Worm (Caenorhabditis elegans): ENCODE measurements around the gene cut-3.

Gene cut-3

DNA sequence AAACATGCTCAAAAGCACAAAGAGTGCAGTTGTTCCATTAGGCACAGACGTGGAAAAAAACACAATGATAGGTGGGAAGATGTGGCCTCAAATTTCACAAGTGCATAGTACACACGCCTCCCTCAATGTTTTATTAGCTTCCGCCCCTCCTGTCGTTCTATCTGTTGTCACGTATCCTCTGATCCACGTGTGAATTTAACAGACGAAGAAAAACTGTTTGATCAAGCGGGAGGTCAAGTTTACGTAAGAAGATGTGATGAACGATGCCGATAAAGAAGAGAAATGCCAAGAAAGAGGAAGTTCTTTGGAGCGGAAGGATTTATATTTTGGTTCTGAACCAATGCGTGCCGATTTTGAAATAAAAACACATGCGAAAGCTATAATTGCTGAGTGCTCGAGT, 4.1 kb upstream of the cut-3 start:
- TF ChIP-seq mxl-3 (GFP tag; optimal IDR thresholded peaks at IDR 0.05) (peak; percentile 2), F26F4.8 (GFP tag; conservative IDR thresholded peaks at IDR 0.05) (no peak), dmd-8 (GFP tag; IDR thresholded peaks at IDR 0.05) (no peak), ceh-62 (tag; optimal IDR thresholded peaks at IDR 0.05) (no peak), spr-3 (GFP tag; optimal IDR thresholded peaks at IDR 0.05) (no peak), unc-62 (GFP tag; optimal IDR thresholded peaks at IDR 0.05 in 1 of 2) (peak in 1 of 2 experiments; percentile 51), unc-62 (tag; optimal IDR thresholded peaks at IDR 0.05) (no peak), Y48G9A.11 (GFP tag; IDR thresholded peaks at IDR 0.05) (no peak), hif-1 (tag; optimal IDR thresholded peaks at IDR 0.05) (peak in 1 of 2 experiments; percentile 40)

ce11 chrII:8449660-8450118, 3.1 kb upstream of the cut-3 start, which contains the start of gene F22B5.4:
TSS of gene F22B5.4 (plus strand) at chrII:8449710.
- no peak for TF ChIP-seq unc-130 (GFP tag; optimal IDR thresholded peaks at IDR 0.05)
- peak; percentile 34; the same call in 1 of the 2 replicates for TF ChIP-seq dmd-6 (GFP tag; IDR thresholded peaks at IDR 0.05)
- TF ChIP-seq hif-1 (tag; optimal IDR thresholded peaks at IDR 0.05) = peak in 1 of 2 experiments; percentile 48
- TF ChIP-seq arid-1 (GFP tag; conservative IDR thresholded peaks at IDR 0.05) = no peak
- no peak for TF ChIP-seq jun-1 (tag; optimal IDR thresholded peaks at IDR 0.05)
- TF ChIP-seq pqm-1 (tag; optimal IDR thresholded peaks at IDR 0.05) = peak; percentile 27
- no peak for TF ChIP-seq madf-5 (GFP tag; IDR thresholded peaks at IDR 0.05)
- TF ChIP-seq vab-7 (GFP tag; IDR thresholded peaks at IDR 0.05) = no peak
- TF ChIP-seq nhr-28 (tag; optimal IDR thresholded peaks at IDR 0.05) = peak; percentile 64
- no peak for TF ChIP-seq spr-3 (GFP tag; optimal IDR thresholded peaks at IDR 0.05)
- no peak for TF ChIP-seq dmd-9 (GFP tag; IDR thresholded peaks at IDR 0.05)
- no peak for TF ChIP-seq F37D6.2 (tag; optimal IDR thresholded peaks at IDR 0.05)
- TF ChIP-seq pha-4 (GFP tag; IDR thresholded peaks at IDR 0.05) = no peak
- no peak for TF ChIP-seq pha-4 (tag; optimal IDR thresholded peaks at IDR 0.05)
- TF ChIP-seq fos-1 (tag; optimal IDR thresholded peaks at IDR 0.05) = no peak

ce11 chrII:8444007-8444406, 2.6 kb downstream of the cut-3 start, which contains the start of gene evl-20:
TSS of gene evl-20 (plus strand) at chrII:8444307.
- TF ChIP-seq php-3 (GFP tag; IDR thresholded peaks at IDR 0.05) (no peak), lin-38 (GFP tag; IDR thresholded peaks at IDR 0.05) (peak; percentile 38; the same call in 1 of the 2 replicates), F49E8.2 (tag; optimal IDR thresholded peaks at IDR 0.05; ENCODE audit: borderline replicate concordance) (peak; percentile 16)

ce11 chrII:8442717-8443223, 3.9 kb downstream of the cut-3 start, which contains the start of gene eif-3.G:
TSS of gene eif-3.G (plus strand) at chrII:8442767.
- TF ChIP-seq snpc-1.2 (GFP tag; IDR thresholded peaks at IDR 0.05) (0 out of 2 replicates have a peak, but pooled peaks have one; percentile 10), nhr-6 (tag; optimal IDR thresholded peaks at IDR 0.05) (no peak)

- TF ChIP-seq lin-15B (tag; optimal IDR thresholded peaks at IDR 0.05) = no peak
- no peak for TF ChIP-seq madf-9 (GFP tag; conservative IDR thresholded peaks at IDR 0.05)
- TF ChIP-seq ztf-11 (tag; optimal IDR thresholded peaks at IDR 0.05) = no peak
- TF ChIP-seq mes-2 (tag; optimal IDR thresholded peaks at IDR 0.05; ENCODE audit: poor library complexity, severe bottlenecking) = peak; percentile 69
- TF ChIP-seq hlh-11 (tag; optimal IDR thresholded peaks at IDR 0.05) = peak; percentile 26
- TF ChIP-seq zag-1 (tag; optimal IDR thresholded peaks at IDR 0.05) = no peak
- no peak for TF ChIP-seq nhr-76 (tag; optimal IDR thresholded peaks at IDR 0.05)
- TF ChIP-seq attf-4 (tag; optimal IDR thresholded peaks at IDR 0.05) = no peak
- TF ChIP-seq nhr-42 (GFP tag; IDR thresholded peaks at IDR 0.05) = no peak
- TF ChIP-seq mxl-3 (GFP tag; optimal IDR thresholded peaks at IDR 0.05) = no peak
- no peak for TF ChIP-seq tag-97 (GFP tag; IDR thresholded peaks at IDR 0.05)
- no peak for TF ChIP-seq F37D6.2 (tag; optimal IDR thresholded peaks at IDR 0.05)
- no peak for TF ChIP-seq ceh-28 (tag; optimal IDR thresholded peaks at IDR 0.05)
- no peak for TF ChIP-seq saeg-2 (GFP tag; IDR thresholded peaks at IDR 0.05)
- no peak for TF ChIP-seq vab-7 (GFP tag; IDR thresholded peaks at IDR 0.05)
- no peak for TF ChIP-seq nhr-111 (GFP tag; optimal IDR thresholded peaks at IDR 0.05)
- no peak for TF ChIP-seq daf-8 (GFP tag; IDR thresholded peaks at IDR 0.05)
- TF ChIP-seq unc-62 (GFP tag; optimal IDR thresholded peaks at IDR 0.05 in 1 of 2) = no peak
- TF ChIP-seq unc-62 (tag; optimal IDR thresholded peaks at IDR 0.05) = no peak
- no peak for TF ChIP-seq nhr-25 (tag; optimal IDR thresholded peaks at IDR 0.05; ENCODE audit: borderline replicate concordance, insufficient read depth)
- TF ChIP-seq dmd-6 (GFP tag; IDR thresholded peaks at IDR 0.05) = peak; percentile 9; the same call in 1 of the 2 replicates
- no peak for TF ChIP-seq nhr-237 (tag; optimal IDR thresholded peaks at IDR 0.05)
- TF ChIP-seq fos-1 (tag; optimal IDR thresholded peaks at IDR 0.05) = no peak
Observed at ce11 chrII:8442176-8442575, 4.5 kb downstream of the cut-3 start.

Measured in whole organism, L4 larva.